Worm (Caenorhabditis elegans) whole organism, young adult: ENCODE measurements around the gene K07C5.9.

Experiments
- C17E4.6 ChIP-seq: fragments of 200-800 bp; sonication (Bioruptor generic); IDR thresholded peaks from 2 replicates; pipeline ENCODE4 v1.3.6; 2022; ENCODE audit warnings: missing genetic modification reagents, missing genetic modification characterization, missing compliant biosample characterization
- F23B12.7 ChIP-seq: sonication (generic microtip); optimal IDR thresholded peaks from 2 replicates; lab custom pipeline; 2017; ENCODE audit warnings: missing genetic modification characterization, mild to moderate bottlenecking, missing compliant biosample characterization, antibody characterized with exemption, moderate library complexity; ENCODE audit not compliant: insufficient read depth
- ama-1 ChIP-seq, 3 experiments: fragments of 150-350 bp in 1 of 3; sonication (generic microtip) in 2 of 3; optimal IDR thresholded peaks; 2 replicates each; lab custom pipeline; 2014 to 2018; ENCODE audit warnings: missing biosample characterization in 2 of 3, missing genetic modification characterization in 2 of 3, missing genetic modification reagents in 2 of 3
- chd-7 ChIP-seq: sonication (generic microtip); optimal IDR thresholded peaks from 2 replicates; lab custom pipeline; 2016; ENCODE audit warnings: mild to moderate bottlenecking, missing genetic modification characterization, moderate library complexity, missing compliant biosample characterization
- hlh-12 ChIP-seq: sonication (generic microtip); optimal IDR thresholded peaks from 2 replicates; lab custom pipeline; 2016; ENCODE audit warnings: missing genetic modification characterization, missing compliant biosample characterization
- madf-10 ChIP-seq: sonication (generic microtip); optimal IDR thresholded peaks from 2 replicates; lab custom pipeline; 2016; ENCODE audit warnings: mild to moderate bottlenecking, missing genetic modification characterization, missing compliant biosample characterization
- nfya-1 ChIP-seq: sonication (generic microtip); optimal IDR thresholded peaks from 2 replicates; lab custom pipeline; 2017; ENCODE audit warnings: antibody characterized with exemption, missing compliant biosample characterization, missing genetic modification characterization, borderline replicate concordance; ENCODE audit not compliant: insufficient read depth
- ztf-25 ChIP-seq: fragments of 200-800 bp; sonication (Bioruptor generic); IDR thresholded peaks from 2 replicates; pipeline ENCODE4 v1.3.6; 2022; ENCODE audit warnings: missing genetic modification reagents, missing genetic modification characterization, missing compliant biosample characterization

- TF ChIP-seq madf-10 (tag; lab: Kevin White, UChicago) (peak; percentile 29), chd-7 (no peak), nfya-1 (tag; lab: Kevin White, UChicago) (no peak), hlh-12 (tag; lab: Kevin White, UChicago) (no peak), ztf-25 (GFP tag; lab: Robert Waterston, UW) (no peak), C17E4.6 (GFP tag; lab: Robert Waterston, UW) (no peak), ama-1 (optimal IDR thresholded peaks at IDR 0.05; lab: Kevin White, UChicago) (no peak), ama-1 (GFP tag; optimal IDR thresholded peaks at IDR 0.05; lab: Kevin White, UChicago) (no peak), F23B12.7 (tag; lab: Kevin White, UChicago) (no peak)
Observed at ce11 chrV:10352928-10353427, 3.0 kb upstream of the K07C5.9 start, which contains the start of gene nol-56.
